Fruit fly (Drosophila melanogaster): ENCODE results near the gene CG7430.

DNA sequence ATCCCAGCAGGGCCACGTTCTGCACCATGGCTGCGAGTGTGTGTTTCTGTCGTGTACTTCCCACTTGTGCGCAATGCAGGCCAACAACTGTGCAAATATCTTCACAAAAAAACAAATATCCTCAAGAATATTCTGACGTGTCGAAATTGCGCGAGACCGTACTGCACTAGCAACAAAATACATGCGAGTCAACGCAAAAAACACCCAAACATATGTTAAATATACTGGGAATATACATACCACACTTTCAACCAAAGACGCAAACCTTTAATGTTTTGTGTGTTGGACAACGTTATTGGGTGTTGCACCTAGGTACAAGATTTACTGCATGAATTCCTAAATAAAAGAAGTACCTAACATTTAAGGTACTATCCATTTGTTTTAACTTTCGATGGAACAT, 44.6 kb upstream of the CG7430 start, which contains the start of gene NUCB1:
- TF ChIP-seq pan (optimal IDR thresholded peaks at IDR 0.05) (no peak), psq (optimal IDR thresholded peaks at IDR 0.05) (no peak)

All from whole organism.